Worm (Caenorhabditis elegans): ENCODE data around the gene C01G10.9.
"Not testable (repeated sequence)": the region's sequence is repeated elsewhere in the genome, so short reads cannot be mapped to it uniquely, and the experiment has no call there.

The C01G10.9 gene

DNA sequence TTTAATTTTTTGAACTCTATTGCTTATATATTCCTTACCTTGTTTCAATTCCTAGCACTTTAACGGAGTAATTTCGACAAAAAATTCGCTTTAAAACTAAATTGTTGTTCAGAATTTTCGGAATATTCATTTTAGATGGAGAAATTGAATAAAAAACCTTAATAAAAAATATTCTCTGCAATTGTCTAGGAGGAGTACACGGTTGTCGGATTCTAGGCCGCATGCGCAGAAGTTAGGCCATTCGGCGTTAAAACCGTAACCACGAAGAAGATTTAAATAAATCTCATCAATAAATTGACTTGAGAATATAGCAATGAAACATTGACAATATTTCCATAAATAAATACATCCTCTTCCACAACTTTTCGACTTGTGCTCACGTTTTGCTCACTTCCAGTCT, at the start of gene C01G10.9, which contains the start of gene C01G10.10:
Gene C01G10.9 (plus strand): TSS at position 240 of the 400 bp plus-strand sequence.
Gene C01G10.10 (minus strand): TSS at position 151 of the 400 bp plus-strand sequence.
- peak; percentile 61 for TF ChIP-seq him-1 (tag; optimal IDR thresholded peaks at IDR 0.05)
- TF ChIP-seq dao-5 (tag; optimal IDR thresholded peaks at IDR 0.05): no peak
- TF ChIP-seq W03F9.2 (tag; optimal IDR thresholded peaks at IDR 0.05): peak; percentile 72

- not testable (repeated sequence) for TF ChIP-seq dao-5, him-1, W03F9.2 (tag; optimal IDR thresholded peaks at IDR 0.05)
These were observed 45.6 kb upstream of the C01G10.9 start, which contains the start of gene melo-3 for ce11 chrV:15036769-15037168. melo-3 (minus strand) TSS chrV:15036869.

- no peak for TF ChIP-seq him-1 (tag; optimal IDR thresholded peaks at IDR 0.05)
- no peak for TF ChIP-seq W03F9.2 (tag; optimal IDR thresholded peaks at IDR 0.05)
- no peak for TF ChIP-seq dao-5 (tag; optimal IDR thresholded peaks at IDR 0.05)
These were observed 34.2 kb upstream of the C01G10.9 start, which contains the start of gene sdc-3 for ce11 chrV:15048107-15048506. sdc-3 (minus strand) TSS chrV:15048207.

DNA sequence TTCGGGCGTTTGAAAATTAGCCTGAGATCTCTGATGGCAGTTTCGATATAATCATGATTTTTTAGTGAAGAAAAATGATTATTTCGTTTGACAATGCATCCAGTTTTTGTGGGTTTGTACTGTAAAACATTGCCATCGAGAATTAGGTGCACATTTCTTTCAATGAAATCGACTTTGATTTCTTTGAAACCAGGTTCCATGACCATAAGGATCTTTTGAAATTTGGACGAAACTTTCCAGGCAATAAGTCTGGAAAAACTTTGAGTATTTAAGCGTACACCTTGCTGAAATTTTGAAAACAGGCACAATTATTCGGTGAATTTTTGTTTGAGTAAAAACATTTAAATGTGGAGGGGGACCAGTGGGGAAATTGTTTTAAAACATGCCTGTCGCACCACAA, 30.6 kb upstream of the C01G10.9 start:
- TF ChIP-seq W03F9.2 (tag; optimal IDR thresholded peaks at IDR 0.05) (no peak), him-1 (tag; optimal IDR thresholded peaks at IDR 0.05) (no peak), dao-5 (tag; optimal IDR thresholded peaks at IDR 0.05) (no peak)

DNA sequence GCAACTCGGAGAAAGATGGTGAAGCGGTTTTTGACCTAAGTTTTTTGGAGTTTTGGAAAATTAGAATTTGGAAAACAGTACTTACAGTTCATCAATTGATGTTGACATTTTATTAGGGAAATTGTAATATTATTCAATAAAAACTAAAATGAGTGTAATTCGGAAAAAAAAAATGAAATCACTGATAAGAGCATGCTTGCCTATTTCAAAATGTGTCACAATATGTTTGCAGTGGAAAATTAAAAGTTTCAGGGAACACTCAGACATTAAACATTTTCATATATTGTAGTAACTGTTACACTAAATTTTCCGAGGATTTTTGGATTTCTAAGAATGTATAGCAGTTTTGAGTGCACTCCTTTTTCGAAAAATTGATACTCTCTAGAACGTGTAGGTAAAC, 30.0 kb upstream of the C01G10.9 start, which contains the start of the genes fbxa-82 and C25D7.5:
Gene fbxa-82 (minus strand): TSS at position 163 of the 400 bp plus-strand sequence.
Gene C25D7.5 (plus strand): TSS at position 283 of the 400 bp plus-strand sequence.
- TF ChIP-seq him-1 (tag; optimal IDR thresholded peaks at IDR 0.05) (no peak), W03F9.2 (tag; optimal IDR thresholded peaks at IDR 0.05) (no peak), dao-5 (tag; optimal IDR thresholded peaks at IDR 0.05) (no peak)

ce11 chrV:15054733-15055132, 27.6 kb upstream of the C01G10.9 start:
- TF ChIP-seq W03F9.2 (tag; optimal IDR thresholded peaks at IDR 0.05) (no peak), him-1 (tag; optimal IDR thresholded peaks at IDR 0.05) (no peak), dao-5 (tag; optimal IDR thresholded peaks at IDR 0.05) (no peak)

DNA sequence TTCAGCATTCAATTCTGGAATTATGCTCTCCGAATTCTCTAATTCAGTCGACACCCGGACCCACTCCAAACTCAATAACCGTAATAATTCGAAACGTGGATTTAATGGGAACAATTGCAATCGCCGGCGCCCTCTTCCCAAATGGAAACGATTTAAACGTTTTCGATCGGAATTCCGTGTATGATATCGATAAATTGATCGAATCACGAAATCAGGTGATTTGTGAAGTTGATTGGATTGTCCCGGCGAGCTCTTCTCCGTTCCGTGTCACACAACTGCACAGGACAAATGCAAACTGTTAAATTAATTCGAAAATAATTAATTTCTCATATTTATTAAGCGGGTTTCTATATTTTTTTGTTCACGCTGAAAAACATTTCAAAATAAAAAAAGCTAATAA, 26.5 kb upstream of the C01G10.9 start, which contains the start of gene C25D7.16:
Gene C25D7.16 (plus strand): TSS at position 301 of the 400 bp plus-strand sequence.
- TF ChIP-seq W03F9.2 (tag; optimal IDR thresholded peaks at IDR 0.05) (no peak), dao-5 (tag; optimal IDR thresholded peaks at IDR 0.05) (no peak), him-1 (tag; optimal IDR thresholded peaks at IDR 0.05) (no peak)

DNA sequence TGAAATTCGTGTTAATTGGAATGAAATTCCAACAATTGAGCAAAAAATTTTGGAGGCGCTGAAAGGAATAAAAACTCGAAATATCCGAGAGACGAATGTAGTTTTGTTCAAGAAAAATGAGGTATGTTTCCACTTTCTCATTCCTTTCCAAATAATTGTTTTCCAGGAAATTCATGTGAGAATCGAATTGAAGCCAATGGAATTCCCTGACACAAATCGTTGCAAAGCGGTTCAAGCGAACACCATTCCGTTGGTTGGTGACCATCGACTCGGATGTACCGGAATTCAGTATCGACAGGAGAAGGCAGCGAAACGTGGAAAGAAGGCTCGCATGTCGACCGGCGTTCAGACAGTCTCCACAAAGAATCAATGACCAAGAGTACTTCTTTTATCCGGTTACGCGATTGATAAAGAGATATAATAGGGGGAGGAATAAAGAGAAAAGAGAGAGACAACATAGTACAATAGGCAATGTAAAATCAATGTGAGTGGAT, 25.9 kb upstream of the C01G10.9 start:
- TF ChIP-seq W03F9.2 (tag; optimal IDR thresholded peaks at IDR 0.05) (no peak), him-1 (tag; optimal IDR thresholded peaks at IDR 0.05) (no peak), dao-5 (tag; optimal IDR thresholded peaks at IDR 0.05) (no peak)

ce11 chrV:15057724-15058123, 24.6 kb upstream of the C01G10.9 start:
- TF ChIP-seq dao-5 (tag; optimal IDR thresholded peaks at IDR 0.05) (no peak), him-1 (tag; optimal IDR thresholded peaks at IDR 0.05) (no peak), W03F9.2 (tag; optimal IDR thresholded peaks at IDR 0.05) (no peak)

- TF ChIP-seq W03F9.2 (tag; optimal IDR thresholded peaks at IDR 0.05) (no peak), dao-5 (tag; optimal IDR thresholded peaks at IDR 0.05) (no peak), him-1 (tag; optimal IDR thresholded peaks at IDR 0.05) (no peak)
These were observed 23.9 kb upstream of the C01G10.9 start for ce11 chrV:15058423-15058822.

DNA sequence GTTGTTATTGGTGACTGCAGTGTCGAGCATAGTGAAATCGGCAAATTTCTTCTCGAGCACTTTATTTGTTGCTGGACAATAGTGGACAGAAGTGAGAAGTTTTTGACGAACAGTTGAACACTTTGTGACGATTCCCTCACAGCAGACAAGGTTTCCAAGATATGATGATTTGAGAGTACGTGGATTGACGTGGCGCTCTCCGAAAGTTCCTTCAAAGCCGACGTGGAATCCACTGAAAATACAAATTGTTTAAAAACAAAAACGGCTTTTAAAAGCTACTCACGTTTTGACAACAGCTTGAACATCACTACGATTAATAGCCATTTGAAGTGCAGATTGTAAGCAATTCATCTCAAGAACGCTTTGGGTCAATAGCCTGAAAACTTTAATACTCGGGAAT, 23.4 kb upstream of the C01G10.9 start:
- TF ChIP-seq dao-5 (tag; optimal IDR thresholded peaks at IDR 0.05) (no peak), W03F9.2 (tag; optimal IDR thresholded peaks at IDR 0.05) (no peak), him-1 (tag; optimal IDR thresholded peaks at IDR 0.05) (no peak)

- TF ChIP-seq W03F9.2 (tag; optimal IDR thresholded peaks at IDR 0.05) (peak; percentile 32), him-1 (tag; optimal IDR thresholded peaks at IDR 0.05) (no peak)
These were observed 22.8 kb upstream of the C01G10.9 start, which contains the start of the genes mcm-3 and C25D7.15 for ce11 chrV:15059534-15059933. mcm-3 (minus strand) TSS chrV:15059599. C25D7.15 (plus strand) TSS chrV:15059808.

DNA sequence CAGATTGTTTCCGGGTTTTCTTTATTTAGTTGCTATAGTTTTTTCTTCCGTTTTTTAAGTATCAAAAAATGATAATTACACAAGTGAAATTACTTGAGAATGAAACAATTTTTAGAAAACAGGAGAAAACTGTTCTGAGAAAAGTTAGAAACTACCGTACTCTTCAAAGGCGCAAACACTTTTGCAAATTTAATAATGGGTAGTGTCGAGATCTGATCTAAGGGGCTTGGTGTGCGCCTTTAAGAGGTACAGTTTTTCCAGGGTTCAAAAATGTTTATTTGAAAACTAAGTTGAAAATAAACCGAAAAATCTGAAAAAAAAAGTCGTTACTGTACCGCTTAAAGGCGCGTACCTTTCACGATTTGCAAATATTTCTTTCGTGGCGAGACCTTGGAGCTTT, 21.7 kb upstream of the C01G10.9 start:
- TF ChIP-seq dao-5 (tag; optimal IDR thresholded peaks at IDR 0.05) (no peak), him-1 (tag; optimal IDR thresholded peaks at IDR 0.05) (no peak), W03F9.2 (tag; optimal IDR thresholded peaks at IDR 0.05) (no peak)

DNA sequence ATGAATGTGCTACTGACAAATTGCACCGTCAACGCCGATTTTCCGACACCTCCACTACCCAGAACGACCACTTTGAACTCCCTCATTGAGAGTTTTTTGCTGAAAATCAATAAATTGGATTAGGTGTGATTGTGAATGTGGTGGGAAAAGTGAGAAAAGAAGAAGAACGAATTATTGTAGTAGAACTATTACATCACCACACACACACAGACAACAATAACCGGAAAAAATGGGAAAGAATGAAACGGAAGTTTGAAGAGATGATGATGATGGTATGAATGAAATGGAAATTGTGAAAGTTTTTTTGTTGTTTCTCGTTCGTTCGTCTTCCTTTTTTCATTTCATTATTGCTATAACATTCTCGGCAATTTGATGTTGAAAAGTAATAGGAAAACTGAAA, 18.3 kb upstream of the C01G10.9 start, which contains the start of gene rap-2:
Gene rap-2 (minus strand): TSS at position 101 of the 400 bp plus-strand sequence.
- TF ChIP-seq dao-5 (tag; optimal IDR thresholded peaks at IDR 0.05) (no peak), W03F9.2 (tag; optimal IDR thresholded peaks at IDR 0.05) (no peak), him-1 (tag; optimal IDR thresholded peaks at IDR 0.05) (no peak)

Measured in whole organism, L4/young adult.